Worm (Caenorhabditis elegans) whole organism, L1 larva: ENCODE data around the gene mlc-7.

Experiments used
- F16B12.6 ChIP-seq: fragments of 150-350 bp; optimal IDR thresholded peaks from 2 replicates; lab custom pipeline; 2014; ENCODE audit warnings: missing biosample characterization, missing genetic modification characterization
- Y116A8C.19 ChIP-seq: sonication (generic microtip); optimal IDR thresholded peaks from 2 replicates; lab custom pipeline; 2016; ENCODE audit warnings: missing compliant biosample characterization, missing genetic modification characterization, borderline replicate concordance
- blmp-1 ChIP-seq: fragments of 150-350 bp; optimal IDR thresholded peaks from 2 replicates; lab custom pipeline; 2014; ENCODE audit warnings: missing biosample characterization, missing genetic modification characterization
- ceh-90 ChIP-seq: sonication (generic microtip); optimal IDR thresholded peaks from 2 replicates; lab custom pipeline; 2016; ENCODE audit warnings: missing genetic modification characterization, missing compliant biosample characterization
- efl-1 ChIP-seq, 4 experiments: fragments of 150-350 bp; optimal IDR thresholded peaks in 3 of 4; peaks in 1 of 4; 1 replicate in 1 of 4; 2 replicates in 3 of 4; lab custom pipeline; 2014; ENCODE audit warnings: missing biosample characterization in 2 of 4, missing genetic modification characterization in 2 of 4, missing genetic modification reagents in 2 of 4
- egl-13 ChIP-seq: sonication (generic microtip); optimal IDR thresholded peaks from 2 replicates; lab custom pipeline; 2016; ENCODE audit warnings: missing genotype, missing genetic modification reagents, missing genetic modification characterization, missing compliant biosample characterization
- elt-3 ChIP-seq, 6 experiments: fragments of 150-350 bp in 1 of 6; sonication (generic microtip); optimal IDR thresholded peaks; 2 replicates each; lab custom pipeline; 2017 to 2018; ENCODE audit warnings: missing biosample characterization in 6 of 6, missing genetic modification characterization in 6 of 6, inconsistent platforms in 1 of 6
- fkh-10 ChIP-seq: sonication (generic microtip); optimal IDR thresholded peaks from 2 replicates; lab custom pipeline; 2017; ENCODE audit warnings: missing biosample characterization, missing genetic modification reagents, missing genetic modification characterization
- fkh-4 ChIP-seq: sonication (generic microtip); optimal IDR thresholded peaks from 2 replicates; lab custom pipeline; 2016; ENCODE audit warnings: missing compliant biosample characterization, missing genetic modification characterization, borderline replicate concordance
- grh-1 ChIP-seq: fragments of 200-800 bp; sonication (Bioruptor generic); IDR thresholded peaks from 2 replicates; pipeline ENCODE4 v1.3.6; 2022; ENCODE audit warnings: missing genetic modification reagents, missing genetic modification characterization, missing compliant biosample characterization
- hlh-17 ChIP-seq: fragments of 200-800 bp; sonication (Bioruptor generic); optimal IDR thresholded peaks from 2 replicates; lab custom pipeline; 2018; ENCODE audit warnings: missing genetic modification characterization, mild to moderate bottlenecking, missing compliant biosample characterization, moderate library complexity, borderline replicate concordance
- hpl-2 ChIP-seq: fragments of 150-350 bp; optimal IDR thresholded peaks from 2 replicates; lab custom pipeline; 2014; ENCODE audit warnings: missing biosample characterization, missing genetic modification reagents, missing genetic modification characterization
- jun-1 ChIP-seq: fragments of 150-350 bp; optimal IDR thresholded peaks from 2 replicates; lab custom pipeline; 2014; ENCODE audit warnings: missing biosample characterization, missing genetic modification reagents, missing genetic modification characterization
- lin-15B ChIP-seq: fragments of 150-350 bp; sonication (generic microtip); optimal IDR thresholded peaks from 3 replicates; lab custom pipeline; 2014; ENCODE audit warnings: missing biosample characterization, missing genetic modification characterization
- lin-35 ChIP-seq, 2 experiments: fragments of 150-350 bp; optimal IDR thresholded peaks; 2 replicates each; lab custom pipeline; 2014; ENCODE audit warnings: missing biosample characterization in 2 of 2, missing genetic modification characterization in 2 of 2, missing genetic modification reagents in 2 of 2
- lsy-2 ChIP-seq, 2 experiments: fragments of 150-350 bp; optimal IDR thresholded peaks; 2 replicates each; lab custom pipeline; 2014; ENCODE audit warnings: missing biosample characterization in 2 of 2, missing genetic modification characterization in 2 of 2
- mab-9 ChIP-seq: fragments of 200-800 bp; sonication (Bioruptor generic); IDR thresholded peaks from 2 replicates; pipeline ENCODE4 v1.3.6; 2022; ENCODE audit warnings: missing genetic modification reagents, missing genetic modification characterization, missing compliant biosample characterization
- mep-1 ChIP-seq: fragments of 150-350 bp; optimal IDR thresholded peaks from 2 replicates; lab custom pipeline; 2014; ENCODE audit warnings: missing biosample characterization, missing genetic modification characterization
- nhr-11 ChIP-seq: fragments of 150-350 bp; optimal IDR thresholded peaks from 2 replicates; lab custom pipeline; 2014; ENCODE audit warnings: missing biosample characterization, missing genetic modification characterization
- nhr-19 ChIP-seq: fragments of 200-800 bp; sonication (Bioruptor generic); conservative IDR thresholded peaks from 2 replicates; pipeline ENCODE4 v1.3.6; 2022; ENCODE audit warnings: missing genetic modification characterization, missing compliant biosample characterization
- nhr-20 ChIP-seq: sonication (generic microtip); optimal IDR thresholded peaks from 2 replicates; lab custom pipeline; 2016; ENCODE audit warnings: mild to moderate bottlenecking, missing genetic modification characterization, missing compliant biosample characterization
- nhr-237 ChIP-seq: fragments of 150-350 bp; optimal IDR thresholded peaks from 2 replicates; lab custom pipeline; 2014; ENCODE audit warnings: missing biosample characterization, missing genetic modification characterization
- nhr-28 ChIP-seq: fragments of 150-350 bp; optimal IDR thresholded peaks from 2 replicates; lab custom pipeline; 2014; ENCODE audit warnings: missing biosample characterization, missing genetic modification characterization
- nhr-47 ChIP-seq: sonication (generic microtip); optimal IDR thresholded peaks from 2 replicates; lab custom pipeline; 2016; ENCODE audit warnings: mild to moderate bottlenecking, missing genetic modification characterization, moderate library complexity, missing compliant biosample characterization
- nhr-76 ChIP-seq: sonication (generic microtip); optimal IDR thresholded peaks from 2 replicates; lab custom pipeline; 2017; ENCODE audit warnings: missing biosample characterization, missing genetic modification characterization
- nhr-84 ChIP-seq: sonication (generic microtip); optimal IDR thresholded peaks from 2 replicates; lab custom pipeline; 2017; ENCODE audit warnings: missing biosample characterization, missing genetic modification characterization
- pag-3 ChIP-seq: sonication (generic microtip); optimal IDR thresholded peaks from 2 replicates; lab custom pipeline; 2017; ENCODE audit warnings: missing genetic modification characterization, mild to moderate bottlenecking, missing compliant biosample characterization, antibody characterized with exemption, borderline replicate concordance; ENCODE audit not compliant: insufficient read depth
- pqm-1 ChIP-seq: sonication (generic microtip); optimal IDR thresholded peaks from 3 replicates; lab custom pipeline; 2017; ENCODE audit warnings: missing biosample characterization, missing genetic modification characterization
- rnt-1 ChIP-seq: sonication (generic microtip); optimal IDR thresholded peaks from 2 replicates; lab custom pipeline; 2016; ENCODE audit warnings: mild to moderate bottlenecking, missing genetic modification characterization, moderate library complexity, missing compliant biosample characterization
- sptf-1 ChIP-seq: fragments of 150-350 bp; optimal IDR thresholded peaks from 2 replicates; lab custom pipeline; 2014; ENCODE audit warnings: missing biosample characterization, missing genetic modification characterization
- swsn-7 ChIP-seq: sonication (generic microtip); optimal IDR thresholded peaks from 2 replicates; lab custom pipeline; 2016; ENCODE audit warnings: missing genetic modification characterization, missing compliant biosample characterization
- tbx-2 ChIP-seq: sonication (generic microtip); optimal IDR thresholded peaks from 2 replicates; lab custom pipeline; 2016; ENCODE audit warnings: missing genetic modification characterization, missing compliant biosample characterization
- unc-130 ChIP-seq: fragments of 150-350 bp; optimal IDR thresholded peaks from 2 replicates; lab custom pipeline; 2017; ENCODE audit warnings: missing biosample characterization, missing genetic modification characterization, inconsistent platforms
- unc-86 ChIP-seq: sonication (generic microtip); optimal IDR thresholded peaks from 2 replicates; lab custom pipeline; 2016; ENCODE audit warnings: missing genetic modification characterization, missing compliant biosample characterization
- zag-1 ChIP-seq: fragments of 150-350 bp; optimal IDR thresholded peaks from 2 replicates; lab custom pipeline; 2014; ENCODE audit warnings: missing biosample characterization, missing genetic modification characterization
- zip-4 ChIP-seq: fragments of 200-800 bp; sonication (Bioruptor generic); optimal IDR thresholded peaks from 2 replicates; lab custom pipeline; 2018; ENCODE audit warnings: mild to moderate bottlenecking, missing genetic modification characterization, moderate library complexity, missing compliant biosample characterization
- ztf-4 ChIP-seq: fragments of 150-350 bp; optimal IDR thresholded peaks from 2 replicates; lab custom pipeline; 2014; ENCODE audit warnings: missing biosample characterization, missing genetic modification characterization

The mlc-7 gene

DNA sequence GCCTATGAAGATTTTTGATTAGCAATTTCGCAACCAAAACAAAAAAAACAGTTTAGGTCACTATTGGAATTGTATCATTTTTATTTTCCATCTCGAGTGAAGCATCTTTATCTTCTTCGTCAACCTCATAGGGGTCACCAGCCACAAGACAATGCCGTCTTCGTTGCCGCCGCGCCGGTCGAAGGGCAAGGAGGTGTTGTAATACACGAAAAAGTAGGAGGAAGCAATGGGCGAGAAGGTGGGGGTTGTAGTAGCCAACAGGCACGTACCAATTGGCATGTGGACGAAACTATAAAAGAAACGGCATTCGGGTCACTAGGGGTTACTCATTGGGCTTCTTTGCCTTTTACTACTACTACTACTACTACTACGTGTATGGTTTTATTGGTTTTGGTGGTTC lies 9.2 kb upstream of the mlc-7 start:
- no peak for TF ChIP-seq swsn-7 (tag; lab: Kevin White, UChicago)
- no peak for TF ChIP-seq lsy-2 (tag; optimal IDR thresholded peaks at IDR 0.05; lab: Kevin White, UChicago)
- TF ChIP-seq hpl-2 (GFP tag; lab: Kevin White, UChicago): no peak
- no peak for TF ChIP-seq Y116A8C.19 (tag; lab: Kevin White, UChicago)
- TF ChIP-seq hlh-17 (GFP tag; lab: Kevin White, UChicago): no peak
- no peak for TF ChIP-seq F16B12.6 (tag; lab: Kevin White, UChicago)
- TF ChIP-seq nhr-84: no peak
- TF ChIP-seq nhr-76 (tag; lab: Kevin White, UChicago): no peak
- no peak for TF ChIP-seq nhr-19 (GFP tag; lab: Robert Waterston, UW)
- no peak for TF ChIP-seq nhr-47
- no peak for TF ChIP-seq pag-3
- TF ChIP-seq efl-1 (optimal IDR thresholded peaks at IDR 0.05; lab: Kevin White, UChicago): no peak
- TF ChIP-seq efl-1 (GFP tag; optimal IDR thresholded peaks at IDR 0.05 in 1 of 2; lab: Kevin White, UChicago): no peak
- TF ChIP-seq rnt-1 (tag; lab: Kevin White, UChicago): no peak
- TF ChIP-seq, all 84 proteins: peak for 0

DNA sequence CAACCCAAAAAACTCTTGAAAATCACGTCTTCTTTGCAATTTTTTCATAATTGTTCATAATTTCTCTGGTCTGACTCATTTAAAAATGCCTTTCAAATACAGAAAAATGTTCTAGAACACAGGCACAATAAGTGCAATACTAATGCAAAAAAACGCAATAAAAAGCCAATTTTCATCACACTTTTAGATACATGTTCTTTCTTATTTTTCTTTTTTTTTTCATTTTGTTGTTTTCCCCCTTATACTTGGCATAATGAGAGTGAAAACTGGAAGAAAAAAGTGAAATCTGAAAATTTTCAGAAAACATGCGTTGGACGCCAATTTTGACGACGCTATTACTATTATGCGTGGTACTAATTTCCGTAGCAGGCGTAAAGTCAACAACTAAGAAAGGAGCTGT lies 7.3 kb upstream of the mlc-7 start, which contains the start of gene tyr-2:
TSS of gene tyr-2 (plus strand) at position 301 of the 400 bp plus-strand sequence.
- TF ChIP-seq pqm-1 (tag; lab: Kevin White, UChicago) (no peak), tbx-2 (tag; lab: Kevin White, UChicago) (no peak), nhr-11 (tag; lab: Kevin White, UChicago) (no peak), sptf-1 (tag; lab: Kevin White, UChicago) (no peak), unc-86 (tag; lab: Kevin White, UChicago) (no peak), blmp-1 (no peak), lin-35 (GFP tag; optimal IDR thresholded peaks at IDR 0.05; lab: Kevin White, UChicago) (no peak), efl-1 (optimal IDR thresholded peaks at IDR 0.05; lab: Kevin White, UChicago) (no peak), efl-1 (GFP tag; optimal IDR thresholded peaks at IDR 0.05 in 1 of 2; lab: Kevin White, UChicago) (no peak), nhr-19 (GFP tag; lab: Robert Waterston, UW) (no peak), egl-13 (tag; lab: Kevin White, UChicago) (no peak)

DNA sequence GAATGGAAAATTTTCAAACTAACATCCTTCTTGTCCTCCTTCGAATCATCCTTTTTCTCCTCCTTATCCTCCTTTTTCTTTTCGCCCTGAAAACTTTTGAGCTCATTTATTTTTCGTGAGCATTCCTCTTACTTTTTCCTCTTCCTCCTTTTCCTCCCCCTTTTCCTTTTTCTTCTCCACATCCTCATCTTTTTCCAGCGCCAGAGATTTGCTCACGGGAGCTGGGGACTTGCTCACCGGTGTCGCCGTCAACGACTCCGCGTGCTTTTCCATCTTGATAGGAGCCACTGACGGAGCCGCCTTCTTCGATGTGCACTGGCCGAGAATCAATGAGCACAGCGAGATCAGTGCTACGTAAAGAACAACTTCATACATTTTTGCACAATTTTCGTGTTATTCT lies 2.9 kb upstream of the mlc-7 start, which contains the start of gene K08E3.2:
TSS of gene K08E3.2 (minus strand) at position 375 of the 400 bp plus-strand sequence.
- no peak for TF ChIP-seq nhr-84
- no peak for TF ChIP-seq jun-1 (tag; lab: Kevin White, UChicago)
- TF ChIP-seq nhr-28 (tag; lab: Kevin White, UChicago): no peak
- TF ChIP-seq mep-1 (tag; lab: Kevin White, UChicago): no peak

DNA sequence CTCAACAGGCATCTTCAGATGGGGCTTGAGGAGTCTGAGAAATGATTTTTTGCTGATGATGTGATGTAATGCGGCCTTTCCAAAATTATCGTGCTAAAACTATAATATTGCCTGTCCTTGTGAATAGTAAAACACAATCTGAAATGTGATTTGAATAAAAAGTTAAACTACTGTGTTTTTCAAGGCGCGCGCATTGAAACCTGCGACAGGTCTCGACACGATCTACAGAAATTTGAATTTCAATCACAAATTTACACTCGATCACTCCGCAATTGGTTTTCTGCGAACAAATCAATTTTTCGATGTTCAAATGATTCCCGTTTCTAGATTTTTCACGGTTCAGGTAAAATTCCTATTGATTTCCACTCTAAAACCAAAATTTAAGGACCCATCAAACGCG lies 4.4 kb downstream of the mlc-7 start, which contains the start of gene toca-2:
TSS of gene toca-2 (plus strand) at position 208 of the 400 bp plus-strand sequence.
- TF ChIP-seq zag-1: no peak
- no peak for TF ChIP-seq fkh-4 (tag; lab: Kevin White, UChicago)
- TF ChIP-seq nhr-47: no peak
- TF ChIP-seq unc-130: no peak
- no peak for TF ChIP-seq lin-15B (tag; lab: Kevin White, UChicago)
- no peak for TF ChIP-seq jun-1 (tag; lab: Kevin White, UChicago)
- no peak for TF ChIP-seq ceh-90 (tag; lab: Kevin White, UChicago)
- no peak for TF ChIP-seq grh-1 (GFP tag; lab: Robert Waterston, UW)
- TF ChIP-seq nhr-20: no peak
- TF ChIP-seq zip-4 (GFP tag; lab: Kevin White, UChicago): no peak
- no peak for TF ChIP-seq fkh-10

DNA sequence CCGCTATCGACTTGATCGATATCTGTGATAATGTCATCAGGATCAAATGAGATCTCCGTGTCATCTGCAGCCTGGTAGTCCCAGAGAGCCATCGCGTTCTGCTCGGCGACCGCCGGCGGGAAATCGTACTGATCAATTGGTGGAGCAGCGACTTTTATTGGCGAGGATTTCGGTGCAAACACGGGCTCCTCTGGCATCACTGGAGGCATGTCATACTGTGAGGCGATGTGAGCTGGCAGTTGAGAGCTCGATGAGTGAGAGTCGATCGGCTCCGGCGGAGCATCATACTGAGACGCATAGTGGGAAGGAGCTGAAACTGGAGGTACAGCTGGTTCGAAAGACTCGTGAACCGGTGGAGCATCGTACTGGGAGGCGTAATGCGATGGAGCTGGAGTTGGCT lies 8.4 kb downstream of the mlc-7 start:
- TF ChIP-seq mab-9 (no peak), ztf-4 (tag; lab: Kevin White, UChicago) (no peak), nhr-237 (tag; lab: Kevin White, UChicago) (no peak), jun-1 (tag; lab: Kevin White, UChicago) (no peak), Y116A8C.19 (tag; lab: Kevin White, UChicago) (no peak), elt-3 (tag; optimal IDR thresholded peaks at IDR 0.05; lab: Kevin White, UChicago) (no peak), hpl-2 (GFP tag; lab: Kevin White, UChicago) (no peak)
